Worm (Caenorhabditis elegans): ENCODE results near the gene dmsr-14.

ce11 chrV:6839008-6839407 lies 21.9 kb upstream of the dmsr-14 start, which contains the start of gene hpo-8:
- TF ChIP-seq efl-1 (optimal IDR thresholded peaks at IDR 0.05), result no peak
- TF ChIP-seq efl-1 (GFP tag; optimal IDR thresholded peaks at IDR 0.05 in 1 of 2), result peak in 1 of 2 experiments; percentile 89
- no peak for TF ChIP-seq fos-1 (tag; optimal IDR thresholded peaks at IDR 0.05)
- no peak for TF ChIP-seq sup-37 (GFP tag; optimal IDR thresholded peaks at IDR 0.05)
- TF ChIP-seq aly-2 (tag; optimal IDR thresholded peaks at IDR 0.05), result no peak
- TF ChIP-seq pag-3 (tag; optimal IDR thresholded peaks at IDR 0.05; ENCODE audit: borderline replicate concordance, insufficient read depth), result no peak
- TF ChIP-seq lin-15B (tag; optimal IDR thresholded peaks at IDR 0.05), result no peak

All from whole organism, L1 larva.